3 fruit fly cellular contexts compared by ENCODE assay signal in genomic region chrX:15992527-15992897, dm6.
TF ChIP-seq lines count a peak whose summit lies in the region.

No protein-coding gene starts in this region.

- TF ChIP-seq CTCF in whole organism, embryonic (GFP tag; optimal IDR thresholded peaks at IDR 0.05; lab: Kevin White, UChicago) = no peak

TF ChIP-seq in whole organism, adult, 20 proteins besides CTCF, POLR2A, EP300 and RAD21:
- no peak for TF ChIP-seq pad (GFP tag; optimal IDR thresholded peaks at IDR 0.05; lab: Kevin White, UChicago)
- peak; percentile 2 for TF ChIP-seq Mnt (GFP tag; optimal IDR thresholded peaks at IDR 0.05; lab: Kevin White, UChicago)
- no peak for TF ChIP-seq Crg-1 (GFP tag; optimal IDR thresholded peaks at IDR 0.05; lab: Kevin White, UChicago)
- peak; percentile 93 for TF ChIP-seq kay (GFP tag; lab: Kevin White, UChicago; ENCODE audit: borderline replicate concordance)
- TF ChIP-seq bab1 (GFP tag; optimal IDR thresholded peaks at IDR 0.05; lab: Kevin White, UChicago) = no peak
- TF ChIP-seq toe (GFP tag; optimal IDR thresholded peaks at IDR 0.05; lab: Kevin White, UChicago) = no peak
- TF ChIP-seq tj (GFP tag; optimal IDR thresholded peaks at IDR 0.05; lab: Kevin White, UChicago) = no peak

TF ChIP-seq in whole organism, embryonic, 481 proteins besides CTCF, POLR2A, EP300 and RAD21 (continues in another document):
- no peak for TF ChIP-seq lola (GFP tag; optimal IDR thresholded peaks at IDR 0.05; lab: Kevin White, UChicago)
- no peak for TF ChIP-seq rib (GFP tag; IDR thresholded peaks at IDR 0.05; lab: Robert Waterston, UW)
- no peak for TF ChIP-seq HmgD (GFP tag; optimal IDR thresholded peaks at IDR 0.05; lab: Kevin White, UChicago)
- no peak; the same call in 2 of the 3 replicates for TF ChIP-seq CG14860 (GFP tag; IDR thresholded peaks at IDR 0.05; lab: Robert Waterston, UW; ENCODE audit: partially characterized antibody)
- TF ChIP-seq lov (optimal IDR thresholded peaks at IDR 0.05; lab: Kevin White, UChicago) = no peak
- no peak for TF ChIP-seq lov (GFP tag; IDR thresholded peaks at IDR 0.05; lab: Robert Waterston, UW)
- no peak for TF ChIP-seq CG17802 (tag; optimal IDR thresholded peaks at IDR 0.05; lab: Kevin White, UChicago)
- no peak for TF ChIP-seq BEAF-32 (GFP tag; optimal IDR thresholded peaks at IDR 0.05; lab: Kevin White, UChicago)
- no peak for TF ChIP-seq CG7928 (GFP tag; optimal IDR thresholded peaks at IDR 0.05; lab: Kevin White, UChicago)
- no peak for TF ChIP-seq CG13624 (GFP tag; optimal IDR thresholded peaks at IDR 0.05; lab: Kevin White, UChicago)
- TF ChIP-seq Ravus (GFP tag; IDR thresholded peaks at IDR 0.05; lab: Robert Waterston, UW) = no peak
- TF ChIP-seq Ssrp (tag; optimal IDR thresholded peaks at IDR 0.05; lab: Kevin White, UChicago) = no peak
- no peak for TF ChIP-seq CG31388 (GFP tag; optimal IDR thresholded peaks at IDR 0.05; lab: Kevin White, UChicago)
- TF ChIP-seq ap (GFP tag; IDR thresholded peaks at IDR 0.05; lab: Robert Waterston, UW) = no peak
- TF ChIP-seq NK7.1 (GFP tag; optimal IDR thresholded peaks at IDR 0.05; lab: Kevin White, UChicago) = no peak
- no peak for TF ChIP-seq zen2 (GFP tag; IDR thresholded peaks at IDR 0.05; lab: Robert Waterston, UW; ENCODE audit: partially characterized antibody)
- peak; percentile 72 for TF ChIP-seq MESR4 (GFP tag; optimal IDR thresholded peaks at IDR 0.05; lab: Kevin White, UChicago)
- TF ChIP-seq Lhr (GFP tag; optimal IDR thresholded peaks at IDR 0.05; lab: Kevin White, UChicago) = no peak
- no peak for TF ChIP-seq Opbp (GFP tag; IDR thresholded peaks at IDR 0.05; lab: Robert Waterston, UW; ENCODE audit: partially characterized antibody)
- TF ChIP-seq CG2712 (tag; optimal IDR thresholded peaks at IDR 0.05; lab: Kevin White, UChicago) = no peak
- TF ChIP-seq CG13287 (GFP tag; IDR thresholded peaks at IDR 0.05; lab: Robert Waterston, UW; ENCODE audit: partially characterized antibody) = no peak
- TF ChIP-seq lab (GFP tag; optimal IDR thresholded peaks at IDR 0.05; lab: Kevin White, UChicago) = no peak
- TF ChIP-seq oc (tag; optimal IDR thresholded peaks at IDR 0.05; lab: Kevin White, UChicago) = no peak
- no peak for TF ChIP-seq CG7357 (GFP tag; IDR thresholded peaks at IDR 0.05; lab: Robert Waterston, UW)
- no peak for TF ChIP-seq Hr51 (GFP tag; optimal IDR thresholded peaks at IDR 0.05; lab: Kevin White, UChicago)
- TF ChIP-seq eyg (GFP tag; optimal IDR thresholded peaks at IDR 0.05; lab: Kevin White, UChicago) = no peak
- TF ChIP-seq HLH3B (GFP tag; IDR thresholded peaks at IDR 0.05; lab: Robert Waterston, UW) = no peak
- TF ChIP-seq inv (GFP tag; IDR thresholded peaks at IDR 0.05; lab: Robert Waterston, UW; ENCODE audit: partially characterized antibody) = 0 out of 2 replicates have a peak, but pooled peaks have one; percentile 4
- TF ChIP-seq Meics (GFP tag; optimal IDR thresholded peaks at IDR 0.05; lab: Kevin White, UChicago) = no peak
- TF ChIP-seq CG9932 (GFP tag; IDR thresholded peaks at IDR 0.05; lab: Robert Waterston, UW) = no peak
- no peak for TF ChIP-seq CG12659 (GFP tag; optimal IDR thresholded peaks at IDR 0.05; lab: Kevin White, UChicago)
- TF ChIP-seq CG6654 (GFP tag; optimal IDR thresholded peaks at IDR 0.05; lab: Kevin White, UChicago) = no peak
- TF ChIP-seq CG7786 (GFP tag; optimal IDR thresholded peaks at IDR 0.05; lab: Kevin White, UChicago) = no peak
- no peak for TF ChIP-seq nerfin-1 (tag; optimal IDR thresholded peaks at IDR 0.05; lab: Kevin White, UChicago)
- no peak for TF ChIP-seq Optix (GFP tag; IDR thresholded peaks at IDR 0.05; lab: Robert Waterston, UW)
- TF ChIP-seq row (GFP tag; IDR thresholded peaks at IDR 0.05; lab: Robert Waterston, UW) = no peak
- TF ChIP-seq CG12236 (GFP tag; optimal IDR thresholded peaks at IDR 0.05; lab: Kevin White, UChicago) = no peak
- TF ChIP-seq Antp (GFP tag; optimal IDR thresholded peaks at IDR 0.05; lab: Kevin White, UChicago) = no peak
- TF ChIP-seq Sry-δ (GFP tag; optimal IDR thresholded peaks at IDR 0.05; lab: Kevin White, UChicago) = peak; percentile 8
- no peak for TF ChIP-seq pum (GFP tag; optimal IDR thresholded peaks at IDR 0.05; lab: Kevin White, UChicago)
- TF ChIP-seq gem (tag; optimal IDR thresholded peaks at IDR 0.05; lab: Kevin White, UChicago) = no peak
- TF ChIP-seq CG1832 (GFP tag; optimal IDR thresholded peaks at IDR 0.05; lab: Kevin White, UChicago) = no peak
- no peak for TF ChIP-seq twi (tag; optimal IDR thresholded peaks at IDR 0.05; lab: Kevin White, UChicago)
- no peak for TF ChIP-seq CG12155 (GFP tag; optimal IDR thresholded peaks at IDR 0.05; lab: Kevin White, UChicago)

TF ChIP-seq in whole organism, prepupa, 60 proteins besides CTCF, POLR2A, EP300 and RAD21:
- TF ChIP-seq Eip78C (GFP tag; lab: Kevin White, UChicago) (peak; percentile 60), Sox14 (GFP tag; optimal IDR thresholded peaks at IDR 0.05; lab: Kevin White, UChicago) (no peak), CG15336 (GFP tag; IDR thresholded peaks at IDR 0.05; lab: Robert Waterston, UW) (no peak), vri (GFP tag; optimal IDR thresholded peaks at IDR 0.05; lab: Kevin White, UChicago) (no peak), achi (GFP tag; optimal IDR thresholded peaks at IDR 0.05; lab: Kevin White, UChicago) (no peak), net (GFP tag; optimal IDR thresholded peaks at IDR 0.05; lab: Kevin White, UChicago) (no peak), CG6163 (GFP tag; IDR thresholded peaks at IDR 0.05; lab: Robert Waterston, UW) (no peak)
